Fruit fly (Drosophila melanogaster) whole organism, adult: ENCODE results near the gene rb.

Experiments
- CG11617 ChIP-seq: fragments of 200-800 bp; sonication (Bioruptor generic); optimal IDR thresholded peaks from 2 replicates; lab custom pipeline; 2017; ENCODE audit warnings: mild to moderate bottlenecking, missing biosample characterization, missing genetic modification reagents, missing genetic modification characterization
- CG12768 ChIP-seq: fragments of 200-800 bp; sonication (Bioruptor generic); optimal IDR thresholded peaks from 2 replicates; lab custom pipeline; 2017; ENCODE audit warnings: missing biosample characterization, missing genetic modification characterization, mild to moderate bottlenecking, moderate library complexity, missing genetic modification reagents
- CG14711 ChIP-seq: fragments of 200-800 bp; sonication (Bioruptor generic); optimal IDR thresholded peaks from 2 replicates; lab custom pipeline; 2018; ENCODE audit warnings: missing biosample characterization, mild to moderate bottlenecking, missing genetic modification characterization, moderate library complexity
- CG1620 ChIP-seq: fragments of 200-800 bp; sonication (Bioruptor generic); optimal IDR thresholded peaks from 2 replicates; lab custom pipeline; 2016; ENCODE audit warnings: missing biosample characterization, missing genetic modification characterization
- CG33017 ChIP-seq: fragments of 200-800 bp; sonication (Bioruptor generic); optimal IDR thresholded peaks from 2 replicates; lab custom pipeline; 2018; ENCODE audit warnings: missing biosample characterization, mild to moderate bottlenecking, missing genetic modification characterization, moderate library complexity
- CG5204 ChIP-seq: fragments of 200-800 bp; sonication (Bioruptor generic); optimal IDR thresholded peaks from 2 replicates; lab custom pipeline; 2016; ENCODE audit warnings: missing biosample characterization, missing genetic modification characterization
- CG7045 ChIP-seq: fragments of 200-800 bp; sonication (Bioruptor generic); optimal IDR thresholded peaks from 2 replicates; lab custom pipeline; 2017; ENCODE audit warnings: missing biosample characterization, mild to moderate bottlenecking, missing genetic modification characterization
- CG7101 ChIP-seq: fragments of 200-800 bp; sonication (Bioruptor generic); optimal IDR thresholded peaks from 2 replicates; lab custom pipeline; 2018; ENCODE audit warnings: missing biosample characterization, mild to moderate bottlenecking, missing genetic modification characterization, moderate library complexity
- Clk ChIP-seq: fragments of 200-800 bp; sonication (Bioruptor generic); optimal IDR thresholded peaks from 2 replicates; lab custom pipeline; 2017; ENCODE audit warnings: missing biosample characterization, missing genetic modification characterization
- Crg-1 ChIP-seq: fragments of 200-800 bp; sonication (Bioruptor generic); optimal IDR thresholded peaks from 2 replicates; lab custom pipeline; 2016; ENCODE audit warnings: missing biosample characterization, missing genetic modification characterization
- Hr96 ChIP-seq: fragments of 200-800 bp; sonication (Bioruptor generic); optimal IDR thresholded peaks from 2 replicates; lab custom pipeline; 2016; ENCODE audit warnings: missing biosample characterization, missing genetic modification characterization
- Mnt ChIP-seq: fragments of 200-800 bp; sonication (Bioruptor generic); optimal IDR thresholded peaks from 2 replicates; lab custom pipeline; 2016; ENCODE audit warnings: missing biosample characterization, mild to moderate bottlenecking, missing genetic modification characterization
- bab1 ChIP-seq: fragments of 200-800 bp; sonication (Bioruptor generic); optimal IDR thresholded peaks from 3 replicates; lab custom pipeline; 2019; ENCODE audit warnings: missing biosample characterization, mild to moderate bottlenecking, missing genetic modification characterization, moderate library complexity
- cic ChIP-seq: fragments of 200-800 bp; sonication (Bioruptor generic); optimal IDR thresholded peaks from 2 replicates; lab custom pipeline; 2017; ENCODE audit warnings: missing biosample characterization, mild to moderate bottlenecking, missing genetic modification characterization, moderate library complexity
- cnc ChIP-seq, 2 experiments: fragments of >200 bp; optimal IDR thresholded peaks; 2 replicates each; lab custom pipeline; 2017
- kay ChIP-seq: fragments of 200-800 bp; sonication (Bioruptor generic); peaks from one replicate; lab custom pipeline; 2016; ENCODE audit warnings: missing biosample characterization, missing genetic modification characterization, borderline replicate concordance
- ovo ChIP-seq: fragments of 200-800 bp; sonication (Bioruptor generic); optimal IDR thresholded peaks from 2 replicates; lab custom pipeline; 2016; ENCODE audit warnings: missing biosample characterization, missing genetic modification characterization
- pad ChIP-seq: fragments of 200-800 bp; sonication (Bioruptor generic); optimal IDR thresholded peaks from 3 replicates; lab custom pipeline; 2017; ENCODE audit warnings: missing biosample characterization, missing genetic modification characterization, mild to moderate bottlenecking, moderate library complexity, missing genetic modification reagents
- tj ChIP-seq: fragments of 200-800 bp; sonication (Bioruptor generic); optimal IDR thresholded peaks from 3 replicates; lab custom pipeline; 2017; ENCODE audit warnings: missing biosample characterization, mild to moderate bottlenecking, missing genetic modification characterization, moderate library complexity
- toe ChIP-seq: fragments of 200-800 bp; sonication (Bioruptor generic); optimal IDR thresholded peaks from 2 replicates; lab custom pipeline; 2016; ENCODE audit warnings: missing biosample characterization, missing genetic modification characterization

The rb gene

dm6 chrX:4540430-4540932 is at the start of gene rb, which contains the start of gene CHOp24:
TSS of gene rb (minus strand) at chrX:4540626.
TSS of gene CHOp24 (plus strand) at chrX:4540908.
- peak; percentile 56 for TF ChIP-seq CG7101 (tag; lab: Kevin White, UChicago)
- TF ChIP-seq Mnt (GFP tag; lab: Kevin White, UChicago) = peak; percentile 71
- TF ChIP-seq ovo (GFP tag; lab: Kevin White, UChicago) = peak; percentile 30
- TF ChIP-seq CG33017 (tag; lab: Kevin White, UChicago) = peak; percentile 46
- peak; percentile 35 for TF ChIP-seq tj (GFP tag; lab: Kevin White, UChicago)
- peak; percentile 51 for TF ChIP-seq CG1620 (GFP tag; lab: Kevin White, UChicago)
- TF ChIP-seq cnc (optimal IDR thresholded peaks at IDR 0.05; lab: Kevin White, UChicago) = no peak
- TF ChIP-seq Clk (GFP tag; lab: Kevin White, UChicago) = no peak
- no peak for TF ChIP-seq Hr96 (GFP tag; lab: Kevin White, UChicago)
- TF ChIP-seq pad (GFP tag; lab: Kevin White, UChicago) = peak; percentile 38
- TF ChIP-seq kay (GFP tag; lab: Kevin White, UChicago) = no peak
- TF ChIP-seq CG5204 (GFP tag; lab: Kevin White, UChicago) = no peak
- no peak for TF ChIP-seq CG12768 (GFP tag; lab: Kevin White, UChicago)
- peak; percentile 52 for TF ChIP-seq CG11617
- peak; percentile 73 for TF ChIP-seq bab1 (GFP tag; lab: Kevin White, UChicago)
- peak; percentile 10 for TF ChIP-seq cic
- TF ChIP-seq CG14711 (tag; lab: Kevin White, UChicago) = peak; percentile 61
- TF ChIP-seq CG7045 (GFP tag; lab: Kevin White, UChicago) = peak; percentile 6
- peak; percentile 56 for TF ChIP-seq Crg-1 (GFP tag; lab: Kevin White, UChicago)
- peak; percentile 62 for TF ChIP-seq toe (GFP tag; lab: Kevin White, UChicago)

- TF ChIP-seq Clk (GFP tag; lab: Kevin White, UChicago) (no peak), cnc (optimal IDR thresholded peaks at IDR 0.05; lab: Kevin White, UChicago) (no peak), ovo (GFP tag; lab: Kevin White, UChicago) (no peak), CG7101 (tag; lab: Kevin White, UChicago) (no peak), toe (GFP tag; lab: Kevin White, UChicago) (no peak), Hr96 (GFP tag; lab: Kevin White, UChicago) (no peak), CG33017 (tag; lab: Kevin White, UChicago) (no peak), bab1 (GFP tag; lab: Kevin White, UChicago) (no peak), cic (no peak), CG11617 (no peak), kay (GFP tag; lab: Kevin White, UChicago) (no peak), pad (GFP tag; lab: Kevin White, UChicago) (no peak), CG12768 (GFP tag; lab: Kevin White, UChicago) (no peak)
Observed at dm6 chrX:4588981-4589380, 48.6 kb upstream of the rb start.

dm6 chrX:4587584-4587983 is 47.2 kb upstream of the rb start:
- TF ChIP-seq CG33017 (tag; lab: Kevin White, UChicago) = no peak
- TF ChIP-seq kay (GFP tag; lab: Kevin White, UChicago) = no peak
- TF ChIP-seq cic = no peak
- no peak for TF ChIP-seq CG7101 (tag; lab: Kevin White, UChicago)
- no peak for TF ChIP-seq cnc (optimal IDR thresholded peaks at IDR 0.05; lab: Kevin White, UChicago)
- no peak for TF ChIP-seq pad (GFP tag; lab: Kevin White, UChicago)
- no peak for TF ChIP-seq Hr96 (GFP tag; lab: Kevin White, UChicago)
- no peak for TF ChIP-seq CG11617
- TF ChIP-seq Clk (GFP tag; lab: Kevin White, UChicago) = no peak
- no peak for TF ChIP-seq tj (GFP tag; lab: Kevin White, UChicago)
- no peak for TF ChIP-seq CG1620 (GFP tag; lab: Kevin White, UChicago)
- no peak for TF ChIP-seq CG5204 (GFP tag; lab: Kevin White, UChicago)
- TF ChIP-seq Crg-1 (GFP tag; lab: Kevin White, UChicago) = no peak
- no peak for TF ChIP-seq ovo (GFP tag; lab: Kevin White, UChicago)
- no peak for TF ChIP-seq toe (GFP tag; lab: Kevin White, UChicago)
- no peak for TF ChIP-seq CG14711 (tag; lab: Kevin White, UChicago)

dm6 chrX:4582422-4582821 is 42.0 kb upstream of the rb start:
- TF ChIP-seq pad (GFP tag; lab: Kevin White, UChicago) (no peak), toe (GFP tag; lab: Kevin White, UChicago) (no peak), ovo (GFP tag; lab: Kevin White, UChicago) (no peak), Clk (GFP tag; lab: Kevin White, UChicago) (no peak), CG5204 (GFP tag; lab: Kevin White, UChicago) (no peak), bab1 (GFP tag; lab: Kevin White, UChicago) (no peak), kay (GFP tag; lab: Kevin White, UChicago) (no peak), CG7101 (tag; lab: Kevin White, UChicago) (no peak), CG1620 (GFP tag; lab: Kevin White, UChicago) (no peak), Crg-1 (GFP tag; lab: Kevin White, UChicago) (no peak), CG12768 (GFP tag; lab: Kevin White, UChicago) (no peak), CG7045 (GFP tag; lab: Kevin White, UChicago) (no peak), Mnt (GFP tag; lab: Kevin White, UChicago) (no peak), CG11617 (no peak), Hr96 (GFP tag; lab: Kevin White, UChicago) (no peak), CG14711 (tag; lab: Kevin White, UChicago) (no peak), tj (GFP tag; lab: Kevin White, UChicago) (no peak)

- no peak for TF ChIP-seq bab1 (GFP tag; lab: Kevin White, UChicago)
- TF ChIP-seq CG5204 (GFP tag; lab: Kevin White, UChicago) = no peak
- no peak for TF ChIP-seq toe (GFP tag; lab: Kevin White, UChicago)
Observed at dm6 chrX:4581769-4582168, 41.3 kb upstream of the rb start.
